Fruit fly (Drosophila melanogaster) whole organism, embryonic: Measurements from ENCODE around the gene Nprl3.

Experiments
- Abd-B ChIP-seq: fragments of 200-800 bp; sonication (Bioruptor generic); optimal IDR thresholded peaks from 2 replicates; lab custom pipeline; 2018; ENCODE audit warnings: missing biosample characterization, mild to moderate bottlenecking, missing genetic modification characterization, moderate library complexity
- B-H2 ChIP-seq: fragments of 200-800 bp; sonication (Bioruptor generic); optimal IDR thresholded peaks from 2 replicates; lab custom pipeline; 2018; ENCODE audit warnings: missing biosample characterization, mild to moderate bottlenecking, missing genetic modification characterization
- Blimp-1 ChIP-seq: fragments of 200-800 bp; sonication (Bioruptor generic); optimal IDR thresholded peaks from 3 replicates; lab custom pipeline; 2018; ENCODE audit warnings: missing biosample characterization, missing genetic modification characterization, mild to moderate bottlenecking, moderate library complexity, missing genetic modification reagents
- CG11247 ChIP-seq: fragments of 200-800 bp; sonication (Bioruptor generic); IDR thresholded peaks from 2 replicates; pipeline ENCODE4 v1.3.6; 2022; ENCODE audit warnings: missing biosample characterization, missing genetic modification characterization
- CG12219 ChIP-seq: fragments of 200-800 bp; sonication (Bioruptor generic); optimal IDR thresholded peaks from 3 replicates; lab custom pipeline; 2018; ENCODE audit warnings: missing biosample characterization, mild to moderate bottlenecking, missing genetic modification characterization
- CG12659 ChIP-seq: fragments of 200-800 bp; sonication (Bioruptor generic); optimal IDR thresholded peaks from 3 replicates; lab custom pipeline; 2017; ENCODE audit warnings: mild to moderate bottlenecking, missing biosample characterization, missing genetic modification reagents, missing genetic modification characterization
- CG13624 ChIP-seq: fragments of 200-800 bp; sonication (Bioruptor generic); optimal IDR thresholded peaks from 2 replicates; lab custom pipeline; 2016; ENCODE audit warnings: missing biosample characterization, missing genetic modification characterization
- CG13894 ChIP-seq: fragments of 200-800 bp; sonication (Bioruptor generic); optimal IDR thresholded peaks from 3 replicates; lab custom pipeline; 2018; ENCODE audit warnings: missing biosample characterization, mild to moderate bottlenecking, missing genetic modification characterization, moderate library complexity
- CG14710 ChIP-seq: fragments of 200-800 bp; sonication (Bioruptor generic); optimal IDR thresholded peaks from 3 replicates; lab custom pipeline; 2019; ENCODE audit warnings: missing biosample characterization, mild to moderate bottlenecking, missing genetic modification characterization, moderate library complexity
- CG16779 ChIP-seq: fragments of 200-800 bp; sonication (Bioruptor generic); IDR thresholded peaks from 2 replicates; pipeline ENCODE4 v1.3.6; 2022; ENCODE audit warnings: missing biosample characterization, missing genetic modification characterization
- CG17361 ChIP-seq: fragments of 200-800 bp; sonication (Bioruptor generic); IDR thresholded peaks from 3 replicates; pipeline ENCODE4 v1.3.6; 2022; ENCODE audit warnings: missing biosample characterization, missing genetic modification characterization
- CG18619 ChIP-seq: fragments of 200-800 bp; sonication (Bioruptor generic); optimal IDR thresholded peaks from 3 replicates; lab custom pipeline; 2017; ENCODE audit warnings: missing biosample characterization, mild to moderate bottlenecking, missing genetic modification characterization
- CG2889 ChIP-seq: fragments of 200-800 bp; sonication (Bioruptor generic); IDR thresholded peaks from 3 replicates; pipeline ENCODE4 v1.3.6; 2022; ENCODE audit warnings: missing biosample characterization, missing genetic modification characterization
- CG31388 ChIP-seq: fragments of 200-800 bp; sonication (Bioruptor generic); optimal IDR thresholded peaks from 2 replicates; lab custom pipeline; 2016; ENCODE audit warnings: missing biosample characterization, missing genetic modification characterization
- CG34422 ChIP-seq: fragments of 200-800 bp; sonication (Bioruptor generic); IDR thresholded peaks from 3 replicates; pipeline ENCODE4 v1.3.6; 2022; ENCODE audit warnings: missing biosample characterization, missing genetic modification characterization
- CG43689 ChIP-seq: fragments of 200-800 bp; sonication (Bioruptor generic); IDR thresholded peaks from 2 replicates; pipeline ENCODE4 v1.3.6; 2022; ENCODE audit warnings: missing biosample characterization, missing genetic modification characterization
- CG7963 ChIP-seq: fragments of 200-800 bp; sonication (Bioruptor generic); IDR thresholded peaks from 3 replicates; pipeline ENCODE4 v1.3.6; 2022; ENCODE audit warnings: missing biosample characterization, missing genetic modification characterization; ENCODE audit not compliant: partially characterized antibody
- CG9215 ChIP-seq: fragments of 200-800 bp; sonication (Bioruptor generic); IDR thresholded peaks from 2 replicates; pipeline ENCODE4 v1.3.6; 2022; ENCODE audit warnings: missing biosample characterization, missing genetic modification characterization
- CTCF ChIP-seq: fragments of 200-800 bp; sonication (Bioruptor generic); optimal IDR thresholded peaks from 2 replicates; lab custom pipeline; 2017; ENCODE audit warnings: missing biosample characterization, mild to moderate bottlenecking, missing genetic modification characterization, moderate library complexity
- CoRest ChIP-seq: fragments of 200-800 bp; sonication (Bioruptor generic); optimal IDR thresholded peaks from 3 replicates; lab custom pipeline; 2018; ENCODE audit warnings: missing biosample characterization, mild to moderate bottlenecking, missing genetic modification characterization, moderate library complexity
- Dip3 ChIP-seq: fragments of 200-800 bp; sonication (Bioruptor generic); optimal IDR thresholded peaks from 3 replicates; lab custom pipeline; 2016; ENCODE audit warnings: missing biosample characterization, missing genetic modification characterization
- Ets97D ChIP-seq: fragments of 200-800 bp; sonication (Bioruptor generic); optimal IDR thresholded peaks from 3 replicates; lab custom pipeline; 2016; ENCODE audit warnings: missing biosample characterization, missing genetic modification characterization
- HHEX ChIP-seq: fragments of 200-800 bp; sonication (Bioruptor generic); optimal IDR thresholded peaks from 3 replicates; lab custom pipeline; 2017; ENCODE audit warnings: missing biosample characterization, mild to moderate bottlenecking, missing genetic modification characterization, missing genetic modification reagents
- HLH4C ChIP-seq: fragments of 200-800 bp; sonication (Bioruptor generic); IDR thresholded peaks from 3 replicates; pipeline ENCODE4 v1.3.6; 2022; ENCODE audit warnings: missing biosample characterization, missing genetic modification characterization; ENCODE audit not compliant: partially characterized antibody
- Lhr ChIP-seq: fragments of 200-800 bp; sonication (Bioruptor generic); optimal IDR thresholded peaks from 3 replicates; lab custom pipeline; 2017; ENCODE audit warnings: mild to moderate bottlenecking, missing biosample characterization, missing genetic modification reagents, missing genetic modification characterization
- Lim3 ChIP-seq: fragments of 200-800 bp; sonication (Bioruptor generic); IDR thresholded peaks from 2 replicates; pipeline ENCODE4 v1.3.6; 2022; ENCODE audit warnings: missing biosample characterization, missing genetic modification characterization
- Med ChIP-seq: fragments of 200-800 bp; sonication (Bioruptor generic); peaks from one replicate; lab custom pipeline; 2016; ENCODE audit warnings: missing biosample characterization, missing genetic modification characterization, mild to moderate bottlenecking, inconsistent platforms, moderate library complexity
- NC2α ChIP-seq: fragments of 200-800 bp; sonication (Bioruptor generic); optimal IDR thresholded peaks from 2 replicates; lab custom pipeline; 2016; ENCODE audit warnings: missing biosample characterization, missing genetic modification characterization
- Pdp1 ChIP-seq, 2 experiments: fragments of 200-800 bp; sonication (Bioruptor generic); optimal IDR thresholded peaks; 3 replicates each; lab custom pipeline; 2016; ENCODE audit warnings: missing biosample characterization in 2 of 2, missing genetic modification characterization in 2 of 2, mild to moderate bottlenecking in 1 of 2, moderate library complexity in 1 of 2
- Trl ChIP-seq, 3 experiments: fragments of >200 bp in 2 of 3; fragments of 200-800 bp in 1 of 3; sonication (Bioruptor generic) in 1 of 3; optimal IDR thresholded peaks; 2 replicates in 1 of 3; 3 replicates in 2 of 3; lab custom pipeline; 2016 to 2017; ENCODE audit warnings: missing biosample characterization in 1 of 3, missing genetic modification characterization in 1 of 3
- Vsx1 ChIP-seq: fragments of 200-800 bp; sonication (Bioruptor generic); optimal IDR thresholded peaks from 2 replicates; lab custom pipeline; 2017; ENCODE audit warnings: missing biosample characterization, mild to moderate bottlenecking, missing genetic modification characterization, missing genetic modification reagents
- bbx ChIP-seq: fragments of 200-800 bp; sonication (Bioruptor generic); IDR thresholded peaks from 2 replicates; pipeline ENCODE4 v1.3.6; 2022; ENCODE audit warnings: missing biosample characterization, missing genetic modification characterization; ENCODE audit not compliant: partially characterized antibody
- dm ChIP-seq: fragments of 200-800 bp; sonication (Bioruptor generic); optimal IDR thresholded peaks from 3 replicates; lab custom pipeline; 2016; ENCODE audit warnings: missing biosample characterization, missing genetic modification characterization
- grau ChIP-seq: fragments of 200-800 bp; optimal IDR thresholded peaks from 3 replicates; lab custom pipeline; 2019; ENCODE audit warnings: missing biosample characterization, mild to moderate bottlenecking, missing genetic modification characterization, moderate library complexity
- knrl ChIP-seq: fragments of 200-800 bp; sonication (Bioruptor generic); IDR thresholded peaks from 3 replicates; pipeline ENCODE4 v1.3.6; 2022; ENCODE audit warnings: missing biosample characterization, missing genetic modification characterization; ENCODE audit not compliant: partially characterized antibody
- nau ChIP-seq: fragments of 200-800 bp; sonication (Bioruptor generic); optimal IDR thresholded peaks from 3 replicates; lab custom pipeline; 2017; ENCODE audit warnings: missing biosample characterization, mild to moderate bottlenecking, missing genetic modification characterization, missing genetic modification reagents
- nom ChIP-seq: fragments of 200-800 bp; sonication (Bioruptor generic); optimal IDR thresholded peaks from 2 replicates; lab custom pipeline; 2017; ENCODE audit warnings: missing biosample characterization, missing genetic modification characterization, mild to moderate bottlenecking, moderate library complexity, missing genetic modification reagents
- oc ChIP-seq: fragments of 200-800 bp; sonication (Bioruptor generic); optimal IDR thresholded peaks from 2 replicates; lab custom pipeline; 2018; ENCODE audit warnings: missing biosample characterization, mild to moderate bottlenecking, missing genetic modification characterization, moderate library complexity
- otp ChIP-seq: fragments of 200-800 bp; sonication (Bioruptor generic); IDR thresholded peaks from 3 replicates; pipeline ENCODE4, ENCODE4 v1.3.6; 2022; ENCODE audit warnings: missing biosample characterization, missing genetic modification characterization
- pros ChIP-seq: fragments of 200-800 bp; sonication (Bioruptor generic); optimal IDR thresholded peaks from 3 replicates; lab custom pipeline; 2019; ENCODE audit warnings: missing biosample characterization, mild to moderate bottlenecking, missing genetic modification characterization, moderate library complexity
- pzg ChIP-seq: fragments of 200-800 bp; sonication (Bioruptor generic); optimal IDR thresholded peaks from 3 replicates; lab custom pipeline; 2018; ENCODE audit warnings: missing biosample characterization, mild to moderate bottlenecking, missing genetic modification characterization, moderate library complexity
- sd ChIP-seq: fragments of 200-800 bp; sonication (Bioruptor generic); optimal IDR thresholded peaks from 3 replicates; lab custom pipeline; 2018; ENCODE audit warnings: missing biosample characterization, mild to moderate bottlenecking, missing genetic modification characterization, moderate library complexity
- trem ChIP-seq: fragments of 200-800 bp; optimal IDR thresholded peaks from 3 replicates; lab custom pipeline; 2019; ENCODE audit warnings: missing biosample characterization, mild to moderate bottlenecking, missing genetic modification characterization, moderate library complexity
- twi ChIP-seq: fragments of 200-800 bp; optimal IDR thresholded peaks from 2 replicates; lab custom pipeline; 2019; ENCODE audit warnings: missing biosample characterization, mild to moderate bottlenecking, missing genetic modification characterization, moderate library complexity
- zf30C ChIP-seq: fragments of 200-800 bp; sonication (Bioruptor generic); optimal IDR thresholded peaks from 3 replicates; lab custom pipeline; 2018; ENCODE audit warnings: missing biosample characterization, mild to moderate bottlenecking, missing genetic modification characterization

Gene Nprl3

DNA sequence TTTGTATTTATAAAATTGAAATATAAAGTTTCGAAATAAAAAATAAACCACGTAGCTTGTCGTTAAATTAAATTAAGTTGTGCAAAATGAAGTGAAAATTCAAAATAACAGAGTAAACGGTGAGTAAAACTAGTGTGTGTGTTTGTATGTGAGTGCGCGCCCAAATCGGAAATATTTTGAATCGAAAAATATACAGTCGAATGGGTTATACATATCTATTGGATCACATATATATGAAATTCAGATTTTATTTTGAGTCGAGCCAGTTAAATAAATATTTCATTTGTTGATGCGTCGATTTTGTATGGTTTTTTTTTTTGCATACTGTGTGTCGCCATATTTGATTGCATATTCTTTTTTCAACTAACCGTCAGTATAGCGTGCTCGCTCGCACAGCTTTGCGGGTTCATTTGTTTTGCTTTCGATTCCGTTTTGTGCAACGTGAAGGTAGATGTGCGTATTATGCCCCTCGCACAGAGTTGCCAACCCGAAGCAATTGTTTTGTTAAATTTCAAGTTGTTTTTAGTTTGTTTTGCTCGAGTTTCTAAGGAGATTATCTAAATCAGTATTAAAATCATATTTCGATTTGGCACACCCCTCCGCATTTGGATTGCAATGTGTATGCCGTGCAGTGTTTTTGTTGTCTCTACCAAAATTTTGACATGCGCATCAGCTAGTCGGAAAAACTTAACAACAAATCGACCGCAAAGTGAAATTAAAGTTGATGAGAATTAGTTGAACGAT, 1.8 kb upstream of the Nprl3 start (continued):
- TF ChIP-seq CG34422 (GFP tag; lab: Robert Waterston, UW) (0 out of 3 replicates have a peak, but pooled peaks have one; percentile 14), nom (peak; percentile 37), CG9215 (peak; percentile 60; the same call in 1 of the 2 replicates), Dip3 (GFP tag; lab: Kevin White, UChicago) (peak; percentile 31)

DNA sequence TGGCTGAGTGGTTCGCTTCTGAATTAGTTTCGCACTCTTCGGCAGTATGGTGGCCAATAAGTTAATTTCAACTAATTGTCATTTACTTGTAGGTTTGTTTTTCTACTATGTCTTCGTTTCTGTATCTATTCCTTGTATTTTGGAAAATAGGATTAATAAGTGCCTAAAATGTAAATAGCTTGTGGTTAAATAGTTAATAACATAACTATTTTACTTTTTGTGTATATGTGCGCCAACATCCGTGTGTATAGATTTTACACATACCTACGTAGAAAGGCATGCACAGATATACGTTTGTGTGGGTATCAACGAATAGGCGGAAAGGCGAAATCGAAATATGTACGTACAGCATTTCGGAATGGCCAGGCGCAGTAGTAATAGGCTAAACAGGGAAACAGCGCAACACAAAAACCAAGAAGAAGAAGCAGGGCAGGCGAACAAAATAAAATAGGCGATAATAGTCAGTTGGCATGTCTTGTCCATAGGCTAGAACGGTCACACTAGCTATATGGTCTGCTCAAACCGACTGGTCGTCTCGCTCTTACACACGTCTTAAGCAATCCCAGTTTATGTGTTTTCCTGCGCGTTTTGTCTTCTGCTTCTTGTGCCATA, 950 bp upstream of the Nprl3 start:
- TF ChIP-seq Med (GFP tag; lab: Kevin White, UChicago) = peak; percentile 86
- 0 out of 2 replicates have a peak, but pooled peaks have one; percentile 26 for TF ChIP-seq bbx (GFP tag; lab: Robert Waterston, UW)
- peak; percentile 89 for TF ChIP-seq sd (tag; lab: Kevin White, UChicago)
- TF ChIP-seq Blimp-1 (GFP tag; lab: Kevin White, UChicago) = no peak
- peak; percentile 8; the same call in 1 of the 3 replicates for TF ChIP-seq CG17361 (GFP tag; lab: Robert Waterston, UW)
- no peak for TF ChIP-seq CoRest
- TF ChIP-seq CG2889 (GFP tag; lab: Robert Waterston, UW) = no peak
- TF ChIP-seq CG16779 (GFP tag; lab: Robert Waterston, UW) = no peak
- TF ChIP-seq CG13894 (tag; lab: Kevin White, UChicago) = peak; percentile 51
- TF ChIP-seq pzg = peak; percentile 81
- TF ChIP-seq pros (GFP tag; lab: Kevin White, UChicago) = peak; percentile 2
- no peak for TF ChIP-seq HLH4C (GFP tag; lab: Robert Waterston, UW)
- TF ChIP-seq CG12219 (GFP tag; lab: Kevin White, UChicago) = peak; percentile 9
- TF ChIP-seq zf30C (GFP tag; lab: Kevin White, UChicago) = no peak
- peak; percentile 76 for TF ChIP-seq Abd-B (GFP tag; lab: Kevin White, UChicago)
- TF ChIP-seq CG31388 = no peak
- TF ChIP-seq Trl (optimal IDR thresholded peaks at IDR 0.05; lab: Kevin White, UChicago) = no peak
- TF ChIP-seq Trl (GFP tag; optimal IDR thresholded peaks at IDR 0.05; lab: Kevin White, UChicago) = no peak
- peak; percentile 57 for TF ChIP-seq CG12659 (GFP tag; lab: Kevin White, UChicago)
- TF ChIP-seq Pdp1 (GFP tag; optimal IDR thresholded peaks at IDR 0.05; lab: Kevin White, UChicago) = peak in 1 of 2 experiments; percentile 42
- 0 out of 3 replicates have a peak, but pooled peaks have one; percentile 39 for TF ChIP-seq CG7963
- peak; percentile 50 for TF ChIP-seq dm (GFP tag; lab: Kevin White, UChicago)
- TF ChIP-seq nau (GFP tag; lab: Kevin White, UChicago) = no peak
- TF ChIP-seq CG14710 (tag; lab: Kevin White, UChicago) = peak; percentile 10
- TF ChIP-seq CG18619 = peak; percentile 11
- peak; percentile 44; the same call in 1 of the 3 replicates for TF ChIP-seq CG34422 (GFP tag; lab: Robert Waterston, UW)
- TF ChIP-seq HHEX (GFP tag; lab: Kevin White, UChicago) = no peak
- no peak for TF ChIP-seq NC2α (GFP tag; lab: Kevin White, UChicago)
- TF ChIP-seq oc (tag; lab: Kevin White, UChicago) = peak; percentile 72
- TF ChIP-seq knrl (GFP tag; lab: Robert Waterston, UW) = no peak
- peak; percentile 52; the same call in 1 of the 3 replicates for TF ChIP-seq otp
- TF ChIP-seq CG43689 (GFP tag; lab: Robert Waterston, UW) = no peak
- TF ChIP-seq Ets97D = peak; percentile 49
- TF ChIP-seq trem (tag; lab: Kevin White, UChicago) = peak; percentile 98
- TF ChIP-seq Lhr (GFP tag; lab: Kevin White, UChicago) = peak; percentile 2
- TF ChIP-seq Lim3 (GFP tag; lab: Robert Waterston, UW) = no peak
- peak; percentile 58 for TF ChIP-seq B-H2 (GFP tag; lab: Kevin White, UChicago)
- TF ChIP-seq CTCF (GFP tag; lab: Kevin White, UChicago) = no peak
- TF ChIP-seq CG13624 = peak; percentile 29
- TF ChIP-seq twi = peak; percentile 18
- TF ChIP-seq Vsx1 (GFP tag; lab: Kevin White, UChicago) = no peak
- TF ChIP-seq grau (tag; lab: Kevin White, UChicago) = peak; percentile 6
- TF ChIP-seq CG11247 = no peak
